Fruit fly (Drosophila melanogaster): Measurements from ENCODE around the gene CG15741.

DNA sequence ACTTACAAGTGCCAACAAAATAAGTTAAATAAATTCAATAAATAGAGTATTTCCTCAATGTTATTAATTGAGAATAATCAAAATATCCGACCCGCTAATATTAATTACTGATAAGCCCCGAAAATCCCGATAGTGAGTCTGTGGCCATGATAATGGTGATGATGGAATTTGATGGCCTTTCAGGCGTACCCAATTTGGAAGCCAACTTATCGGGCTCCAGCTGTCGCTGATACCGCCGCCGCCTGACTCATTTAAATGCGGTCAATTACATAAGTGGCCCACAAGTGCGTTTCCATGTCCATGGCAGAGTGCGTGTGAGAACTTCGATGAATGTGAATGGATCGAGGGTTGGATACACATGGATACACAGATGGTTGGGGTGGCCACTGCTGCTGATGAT, 46.3 kb upstream of the CG15741 start:
- TF ChIP-seq dl (GFP tag; optimal IDR thresholded peaks at IDR 0.05; ENCODE audit: insufficient read depth in 1 of 2, partially characterized antibody in 2 of 2) (no peak), lola (GFP tag; optimal IDR thresholded peaks at IDR 0.05) (no peak), Dif (GFP tag; optimal IDR thresholded peaks at IDR 0.05; ENCODE audit: partially characterized antibody) (no peak), jim (GFP tag; optimal IDR thresholded peaks at IDR 0.05) (no peak), dmrt93B (GFP tag; optimal IDR thresholded peaks at IDR 0.05) (no peak)

All from whole organism, wandering third instar larva.